Worm (Caenorhabditis elegans) whole organism, L1 larva: ENCODE measurements around the gene F15D4.5.

Source experiments
- aha-1 ChIP-seq: fragments of 150-350 bp; optimal IDR thresholded peaks from 2 replicates; lab custom pipeline; 2014; ENCODE audit warnings: missing biosample characterization, missing genetic modification characterization
- alr-1 ChIP-seq: fragments of 200-800 bp; sonication (Bioruptor generic); optimal IDR thresholded peaks from 2 replicates; lab custom pipeline; 2018; ENCODE audit warnings: borderline replicate concordance, mild to moderate bottlenecking, missing genetic modification characterization, missing compliant biosample characterization
- aly-2 ChIP-seq: fragments of 150-350 bp; optimal IDR thresholded peaks from 2 replicates; lab custom pipeline; 2014; ENCODE audit warnings: missing biosample characterization, missing genetic modification characterization
- blmp-1 ChIP-seq: fragments of 150-350 bp; optimal IDR thresholded peaks from 2 replicates; lab custom pipeline; 2014; ENCODE audit warnings: missing biosample characterization, missing genetic modification characterization
- ceh-90 ChIP-seq: sonication (generic microtip); optimal IDR thresholded peaks from 2 replicates; lab custom pipeline; 2016; ENCODE audit warnings: missing genetic modification characterization, missing compliant biosample characterization
- ces-1 ChIP-seq: fragments of 150-350 bp; optimal IDR thresholded peaks from 2 replicates; lab custom pipeline; 2014; ENCODE audit warnings: missing biosample characterization, missing genetic modification reagents, missing genetic modification characterization
- dpl-1 ChIP-seq, 3 experiments: fragments of 150-350 bp in 2 of 3; sonication (generic microtip) in 1 of 3; optimal IDR thresholded peaks; 2 replicates each; lab custom pipeline; 2014 to 2017; ENCODE audit warnings: missing biosample characterization in 3 of 3, missing genetic modification characterization in 3 of 3, missing genetic modification reagents in 3 of 3
- efl-1 ChIP-seq, 4 experiments: fragments of 150-350 bp; optimal IDR thresholded peaks in 3 of 4; peaks in 1 of 4; 1 replicate in 1 of 4; 2 replicates in 3 of 4; lab custom pipeline; 2014; ENCODE audit warnings: missing biosample characterization in 2 of 4, missing genetic modification characterization in 2 of 4, missing genetic modification reagents in 2 of 4
- fkh-4 ChIP-seq: sonication (generic microtip); optimal IDR thresholded peaks from 2 replicates; lab custom pipeline; 2016; ENCODE audit warnings: missing compliant biosample characterization, missing genetic modification characterization, borderline replicate concordance
- fkh-8 ChIP-seq: sonication (generic microtip); optimal IDR thresholded peaks from 2 replicates; lab custom pipeline; 2016; ENCODE audit warnings: mild to moderate bottlenecking, missing genetic modification characterization, missing compliant biosample characterization
- hlh-17 ChIP-seq: fragments of 200-800 bp; sonication (Bioruptor generic); optimal IDR thresholded peaks from 2 replicates; lab custom pipeline; 2018; ENCODE audit warnings: missing genetic modification characterization, mild to moderate bottlenecking, missing compliant biosample characterization, moderate library complexity, borderline replicate concordance
- hlh-4 ChIP-seq: sonication (generic microtip); optimal IDR thresholded peaks from 2 replicates; lab custom pipeline; 2016; ENCODE audit warnings: mild to moderate bottlenecking, missing genetic modification characterization, missing compliant biosample characterization
- hpl-2 ChIP-seq: fragments of 150-350 bp; optimal IDR thresholded peaks from 2 replicates; lab custom pipeline; 2014; ENCODE audit warnings: missing biosample characterization, missing genetic modification reagents, missing genetic modification characterization
- lin-14 ChIP-seq: fragments of 200-800 bp; sonication (Bioruptor generic); optimal IDR thresholded peaks from 2 replicates; lab custom pipeline; 2018; ENCODE audit warnings: mild to moderate bottlenecking, missing genetic modification characterization, moderate library complexity, missing compliant biosample characterization
- lin-15B ChIP-seq: fragments of 150-350 bp; sonication (generic microtip); optimal IDR thresholded peaks from 3 replicates; lab custom pipeline; 2014; ENCODE audit warnings: missing biosample characterization, missing genetic modification characterization
- lin-39 ChIP-seq: fragments of 150-350 bp; optimal IDR thresholded peaks from 2 replicates; lab custom pipeline; 2014; ENCODE audit warnings: missing biosample characterization, missing genetic modification reagents, missing genetic modification characterization
- mab-9 ChIP-seq: fragments of 200-800 bp; sonication (Bioruptor generic); IDR thresholded peaks from 2 replicates; pipeline ENCODE4 v1.3.6; 2022; ENCODE audit warnings: missing genetic modification reagents, missing genetic modification characterization, missing compliant biosample characterization
- mdl-1 ChIP-seq, 2 experiments: fragments of 150-350 bp; optimal IDR thresholded peaks; 2 replicates each; lab custom pipeline; 2014 to 2017; ENCODE audit warnings: missing biosample characterization in 2 of 2, missing genetic modification characterization in 2 of 2, inconsistent platforms in 1 of 2
- nhr-20 ChIP-seq: sonication (generic microtip); optimal IDR thresholded peaks from 2 replicates; lab custom pipeline; 2016; ENCODE audit warnings: mild to moderate bottlenecking, missing genetic modification characterization, missing compliant biosample characterization
- nhr-71 ChIP-seq: sonication (generic microtip); optimal IDR thresholded peaks from 2 replicates; lab custom pipeline; 2016; ENCODE audit warnings: mild to moderate bottlenecking, missing genetic modification characterization, moderate library complexity, missing compliant biosample characterization
- nhr-77 ChIP-seq: fragments of 150-350 bp; optimal IDR thresholded peaks from 2 replicates; lab custom pipeline; 2014; ENCODE audit warnings: missing biosample characterization, missing genetic modification characterization
- nhr-84 ChIP-seq: sonication (generic microtip); optimal IDR thresholded peaks from 2 replicates; lab custom pipeline; 2017; ENCODE audit warnings: missing biosample characterization, missing genetic modification characterization
- nhr-85 ChIP-seq: sonication (generic microtip); peaks from one replicate; lab custom pipeline; 2016; ENCODE audit warnings: missing genetic modification characterization, inconsistent platforms, missing compliant biosample characterization
- nhr-90 ChIP-seq: sonication (generic microtip); optimal IDR thresholded peaks from 2 replicates; lab custom pipeline; 2016; ENCODE audit warnings: mild to moderate bottlenecking, missing genetic modification characterization, missing compliant biosample characterization; ENCODE audit not compliant: poor library complexity
- rnt-1 ChIP-seq: sonication (generic microtip); optimal IDR thresholded peaks from 2 replicates; lab custom pipeline; 2016; ENCODE audit warnings: mild to moderate bottlenecking, missing genetic modification characterization, moderate library complexity, missing compliant biosample characterization
- snu-23 ChIP-seq: sonication (generic microtip); optimal IDR thresholded peaks from 2 replicates; lab custom pipeline; 2016; ENCODE audit warnings: missing genetic modification characterization, missing compliant biosample characterization
- sox-4 ChIP-seq: sonication (generic microtip); optimal IDR thresholded peaks from 2 replicates; lab custom pipeline; 2016; ENCODE audit warnings: missing genetic modification characterization, missing compliant biosample characterization
- sup-37 ChIP-seq: fragments of 200-800 bp; sonication (Bioruptor generic); optimal IDR thresholded peaks from 2 replicates; lab custom pipeline; 2018; ENCODE audit warnings: mild to moderate bottlenecking, missing genetic modification characterization, missing compliant biosample characterization
- swsn-7 ChIP-seq: sonication (generic microtip); optimal IDR thresholded peaks from 2 replicates; lab custom pipeline; 2016; ENCODE audit warnings: missing genetic modification characterization, missing compliant biosample characterization
- unc-30 ChIP-seq: sonication (generic microtip); optimal IDR thresholded peaks from 2 replicates; lab custom pipeline; 2017; ENCODE audit warnings: missing biosample characterization, missing genetic modification characterization
- unc-86 ChIP-seq: sonication (generic microtip); optimal IDR thresholded peaks from 2 replicates; lab custom pipeline; 2016; ENCODE audit warnings: missing genetic modification characterization, missing compliant biosample characterization
- xbp-1 ChIP-seq: sonication (generic microtip); optimal IDR thresholded peaks from 2 replicates; lab custom pipeline; 2016; ENCODE audit warnings: missing genetic modification characterization, missing compliant biosample characterization
- zag-1 ChIP-seq: fragments of 150-350 bp; optimal IDR thresholded peaks from 2 replicates; lab custom pipeline; 2014; ENCODE audit warnings: missing biosample characterization, missing genetic modification characterization
- ztf-4 ChIP-seq: fragments of 150-350 bp; optimal IDR thresholded peaks from 2 replicates; lab custom pipeline; 2014; ENCODE audit warnings: missing biosample characterization, missing genetic modification characterization

Gene F15D4.5

ce11 chrII:13255291-13255690 lies 10.1 kb downstream of the F15D4.5 start:
- TF ChIP-seq mdl-1 (tag; optimal IDR thresholded peaks at IDR 0.05; lab: Kevin White, UChicago) (no peak), lin-14 (no peak), hlh-17 (GFP tag; lab: Kevin White, UChicago) (no peak), unc-30 (tag; lab: Kevin White, UChicago) (no peak), dpl-1 (GFP tag; optimal IDR thresholded peaks at IDR 0.05; lab: Kevin White, UChicago) (no peak), hlh-4 (tag; lab: Kevin White, UChicago) (no peak), snu-23 (GFP tag; lab: Kevin White, UChicago) (no peak), lin-15B (tag; lab: Kevin White, UChicago) (no peak), hpl-2 (GFP tag; lab: Kevin White, UChicago) (no peak), blmp-1 (no peak), ztf-4 (tag; lab: Kevin White, UChicago) (no peak), nhr-90 (tag; lab: Kevin White, UChicago) (no peak)

DNA sequence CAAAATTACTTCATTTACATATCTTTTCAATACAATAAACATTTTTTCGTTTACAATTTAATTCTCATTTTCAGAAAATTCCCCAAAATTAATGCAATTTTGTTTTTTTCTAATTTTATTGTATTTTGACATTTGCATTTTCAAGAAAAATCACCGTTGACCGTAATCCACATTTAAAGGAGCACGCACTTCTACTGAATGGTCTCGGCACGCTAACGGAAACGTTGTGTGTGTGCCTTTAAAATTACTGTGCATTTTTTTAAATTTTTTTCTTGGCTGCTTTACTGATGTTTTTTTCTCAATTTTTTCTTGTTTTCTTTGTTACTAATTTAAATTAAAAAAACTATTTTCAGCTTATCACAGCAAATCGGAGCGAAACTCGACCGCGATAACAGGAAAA lies 15.4 kb downstream of the F15D4.5 start:
- TF ChIP-seq unc-86 (no peak), swsn-7 (tag; lab: Kevin White, UChicago) (no peak), ces-1 (GFP tag; lab: Kevin White, UChicago) (no peak)

DNA sequence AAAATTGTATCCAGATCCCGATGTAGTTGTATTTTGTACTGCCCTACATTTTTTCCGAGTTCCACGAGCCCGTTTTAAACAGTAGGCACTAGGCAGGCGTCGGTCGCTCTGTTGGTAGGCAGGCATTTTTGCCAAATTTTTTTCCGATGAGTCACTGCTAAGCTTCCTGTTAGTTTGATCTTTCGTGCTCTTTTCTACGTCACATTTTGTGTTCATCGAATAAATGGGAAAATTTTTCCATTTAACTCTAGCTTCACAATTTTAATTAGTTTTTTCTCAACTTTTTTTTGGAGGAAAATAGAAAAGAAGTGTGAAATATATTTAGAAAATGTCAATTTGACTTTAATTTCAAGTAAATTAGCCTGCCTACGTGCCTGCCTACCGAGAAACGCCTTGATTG lies 22.1 kb downstream of the F15D4.5 start:
- TF ChIP-seq efl-1 (optimal IDR thresholded peaks at IDR 0.05; lab: Kevin White, UChicago): no peak
- no peak for TF ChIP-seq efl-1 (GFP tag; optimal IDR thresholded peaks at IDR 0.05 in 1 of 2; lab: Kevin White, UChicago)
- TF ChIP-seq xbp-1 (tag; lab: Kevin White, UChicago): no peak
- no peak for TF ChIP-seq sox-4 (tag; lab: Kevin White, UChicago)
- TF ChIP-seq nhr-85 (tag; lab: Kevin White, UChicago): no peak
- TF ChIP-seq nhr-84 (tag; lab: Kevin White, UChicago): no peak
- no peak for TF ChIP-seq unc-30 (tag; lab: Kevin White, UChicago)
- TF ChIP-seq rnt-1 (tag; lab: Kevin White, UChicago): no peak
- no peak for TF ChIP-seq hlh-4 (tag; lab: Kevin White, UChicago)
- TF ChIP-seq mab-9 (GFP tag; lab: Robert Waterston, UW): no peak
- no peak for TF ChIP-seq fkh-4
- no peak for TF ChIP-seq alr-1 (tag; lab: Kevin White, UChicago)
- no peak for TF ChIP-seq lin-39
- TF ChIP-seq blmp-1: no peak
- TF ChIP-seq, all 84 proteins: peak for 0

DNA sequence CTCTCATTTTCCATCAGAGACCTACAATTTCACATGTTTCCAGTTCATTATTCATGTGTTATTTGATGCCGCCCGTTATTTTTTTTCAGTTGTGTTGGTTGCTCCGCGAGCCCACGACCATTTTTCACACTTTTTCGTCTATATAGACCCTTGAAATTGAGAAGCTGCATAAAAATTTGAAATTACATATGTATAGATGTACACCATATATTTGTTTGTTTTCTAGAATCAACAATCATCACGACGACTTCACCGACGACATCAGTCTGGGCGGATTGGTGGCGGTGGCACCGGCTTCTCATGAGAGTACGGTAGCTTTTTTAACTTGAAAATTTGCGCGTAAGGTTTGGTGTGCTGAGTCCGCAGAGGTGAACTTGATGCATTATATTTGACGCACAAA lies 25.6 kb downstream of the F15D4.5 start, which contains the start of gene Y48C3A.5:
Gene Y48C3A.5, plus strand, starts transcription at position 301 of the 400 bp plus-strand sequence.
- no peak for TF ChIP-seq ceh-90 (tag; lab: Kevin White, UChicago)
- no peak for TF ChIP-seq aly-2 (tag; lab: Kevin White, UChicago)
- TF ChIP-seq aha-1 (tag; lab: Kevin White, UChicago): no peak
- TF ChIP-seq nhr-71 (tag; lab: Kevin White, UChicago): no peak
- no peak for TF ChIP-seq ces-1 (GFP tag; lab: Kevin White, UChicago)
- no peak for TF ChIP-seq efl-1 (optimal IDR thresholded peaks at IDR 0.05; lab: Kevin White, UChicago)
- no peak for TF ChIP-seq efl-1 (GFP tag; optimal IDR thresholded peaks at IDR 0.05 in 1 of 2; lab: Kevin White, UChicago)
- TF ChIP-seq zag-1 (tag; lab: Kevin White, UChicago): no peak
- no peak for TF ChIP-seq nhr-20
- no peak for TF ChIP-seq fkh-8 (tag; lab: Kevin White, UChicago)
- no peak for TF ChIP-seq nhr-77
- TF ChIP-seq unc-86: no peak

- no peak for TF ChIP-seq fkh-8 (tag; lab: Kevin White, UChicago)
- TF ChIP-seq sup-37 (GFP tag; lab: Kevin White, UChicago): no peak
Measured at ce11 chrII:13278214-13278613, 33.0 kb downstream of the F15D4.5 start.
